Worm (Caenorhabditis elegans) whole organism, L1 larva: Measurements from ENCODE around the gene C09G9.3.

ENCODE experiments used
- C04F5.9 ChIP-seq: sonication (generic microtip); optimal IDR thresholded peaks from 2 replicates; lab custom pipeline; 2016; ENCODE audit warnings: missing genetic modification characterization, missing compliant biosample characterization
- C16A3.4 ChIP-seq: fragments of 150-350 bp; optimal IDR thresholded peaks from 2 replicates; lab custom pipeline; 2014; ENCODE audit warnings: missing biosample characterization, missing genetic modification characterization
- Y116A8C.19 ChIP-seq: sonication (generic microtip); optimal IDR thresholded peaks from 2 replicates; lab custom pipeline; 2016; ENCODE audit warnings: missing compliant biosample characterization, missing genetic modification characterization, borderline replicate concordance
- aha-1 ChIP-seq: fragments of 150-350 bp; optimal IDR thresholded peaks from 2 replicates; lab custom pipeline; 2014; ENCODE audit warnings: missing biosample characterization, missing genetic modification characterization
- alr-1 ChIP-seq: fragments of 200-800 bp; sonication (Bioruptor generic); optimal IDR thresholded peaks from 2 replicates; lab custom pipeline; 2018; ENCODE audit warnings: borderline replicate concordance, mild to moderate bottlenecking, missing genetic modification characterization, missing compliant biosample characterization
- ceh-63 ChIP-seq: fragments of 200-800 bp; sonication (Bioruptor generic); optimal IDR thresholded peaks from 2 replicates; lab custom pipeline; 2018; ENCODE audit warnings: mild to moderate bottlenecking, missing genetic modification characterization, missing compliant biosample characterization
- ceh-88 ChIP-seq: fragments of 200-800 bp; sonication (Bioruptor generic); IDR thresholded peaks from 2 replicates; pipeline ENCODE4 v1.3.6; 2022; ENCODE audit warnings: missing genetic modification characterization, missing compliant biosample characterization
- ceh-90 ChIP-seq: sonication (generic microtip); optimal IDR thresholded peaks from 2 replicates; lab custom pipeline; 2016; ENCODE audit warnings: missing genetic modification characterization, missing compliant biosample characterization
- dpl-1 ChIP-seq, 3 experiments: fragments of 150-350 bp in 2 of 3; sonication (generic microtip) in 1 of 3; optimal IDR thresholded peaks; 2 replicates each; lab custom pipeline; 2014 to 2017; ENCODE audit warnings: missing biosample characterization in 3 of 3, missing genetic modification characterization in 3 of 3, missing genetic modification reagents in 3 of 3
- dsc-1 ChIP-seq: sonication (generic microtip); optimal IDR thresholded peaks from 2 replicates; lab custom pipeline; 2016; ENCODE audit warnings: mild to moderate bottlenecking, missing genetic modification characterization, missing compliant biosample characterization
- efl-1 ChIP-seq, 4 experiments: fragments of 150-350 bp; optimal IDR thresholded peaks in 3 of 4; peaks in 1 of 4; 1 replicate in 1 of 4; 2 replicates in 3 of 4; lab custom pipeline; 2014; ENCODE audit warnings: missing biosample characterization in 2 of 4, missing genetic modification characterization in 2 of 4, missing genetic modification reagents in 2 of 4
- efl-3 ChIP-seq: fragments of 200-800 bp; sonication (Bioruptor generic); optimal IDR thresholded peaks from 2 replicates; lab custom pipeline; 2018; ENCODE audit warnings: mild to moderate bottlenecking, missing genetic modification characterization, missing compliant biosample characterization
- egl-13 ChIP-seq: sonication (generic microtip); optimal IDR thresholded peaks from 2 replicates; lab custom pipeline; 2016; ENCODE audit warnings: missing genotype, missing genetic modification reagents, missing genetic modification characterization, missing compliant biosample characterization
- egl-27 ChIP-seq, 2 experiments: fragments of 150-350 bp in 1 of 2; sonication (generic microtip); optimal IDR thresholded peaks; 3 replicates each; lab custom pipeline; 2017 to 2018; ENCODE audit warnings: missing biosample characterization in 2 of 2, missing genetic modification characterization in 2 of 2, missing genetic modification reagents in 2 of 2
- elt-3 ChIP-seq, 6 experiments: fragments of 150-350 bp in 1 of 6; sonication (generic microtip); optimal IDR thresholded peaks; 2 replicates each; lab custom pipeline; 2017 to 2018; ENCODE audit warnings: missing biosample characterization in 6 of 6, missing genetic modification characterization in 6 of 6, inconsistent platforms in 1 of 6
- ets-5 ChIP-seq: fragments of 200-800 bp; sonication (Bioruptor generic); IDR thresholded peaks from 2 replicates; pipeline ENCODE4 v1.3.6; 2022; ENCODE audit warnings: missing genetic modification characterization, missing compliant biosample characterization
- fkh-4 ChIP-seq: sonication (generic microtip); optimal IDR thresholded peaks from 2 replicates; lab custom pipeline; 2016; ENCODE audit warnings: missing compliant biosample characterization, missing genetic modification characterization, borderline replicate concordance
- hlh-4 ChIP-seq: sonication (generic microtip); optimal IDR thresholded peaks from 2 replicates; lab custom pipeline; 2016; ENCODE audit warnings: mild to moderate bottlenecking, missing genetic modification characterization, missing compliant biosample characterization
- irx-1 ChIP-seq: sonication (generic microtip); optimal IDR thresholded peaks from 2 replicates; lab custom pipeline; 2016; ENCODE audit warnings: missing genetic modification characterization, missing compliant biosample characterization
- jun-1 ChIP-seq: fragments of 150-350 bp; optimal IDR thresholded peaks from 2 replicates; lab custom pipeline; 2014; ENCODE audit warnings: missing biosample characterization, missing genetic modification reagents, missing genetic modification characterization
- lin-13 ChIP-seq: fragments of 150-350 bp; optimal IDR thresholded peaks from 2 replicates; lab custom pipeline; 2014; ENCODE audit warnings: missing biosample characterization, missing genetic modification reagents, missing genetic modification characterization
- lin-15B ChIP-seq: fragments of 150-350 bp; sonication (generic microtip); optimal IDR thresholded peaks from 3 replicates; lab custom pipeline; 2014; ENCODE audit warnings: missing biosample characterization, missing genetic modification characterization
- lin-35 ChIP-seq, 2 experiments: fragments of 150-350 bp; optimal IDR thresholded peaks; 2 replicates each; lab custom pipeline; 2014; ENCODE audit warnings: missing biosample characterization in 2 of 2, missing genetic modification characterization in 2 of 2, missing genetic modification reagents in 2 of 2
- lir-3 ChIP-seq: sonication (generic microtip); optimal IDR thresholded peaks from 2 replicates; lab custom pipeline; 2016; ENCODE audit warnings: mild to moderate bottlenecking, missing genetic modification characterization, moderate library complexity, missing compliant biosample characterization; ENCODE audit not compliant: poor library complexity
- mef-2 ChIP-seq: fragments of 150-350 bp; optimal IDR thresholded peaks from 2 replicates; lab custom pipeline; 2014; ENCODE audit warnings: missing biosample characterization, missing genetic modification characterization
- nhr-11 ChIP-seq: fragments of 150-350 bp; optimal IDR thresholded peaks from 2 replicates; lab custom pipeline; 2014; ENCODE audit warnings: missing biosample characterization, missing genetic modification characterization
- nhr-12 ChIP-seq: sonication (generic microtip); optimal IDR thresholded peaks from 2 replicates; lab custom pipeline; 2017; ENCODE audit warnings: missing biosample characterization, missing genetic modification characterization
- nhr-19 ChIP-seq: fragments of 200-800 bp; sonication (Bioruptor generic); conservative IDR thresholded peaks from 2 replicates; pipeline ENCODE4 v1.3.6; 2022; ENCODE audit warnings: missing genetic modification characterization, missing compliant biosample characterization
- nhr-237 ChIP-seq: fragments of 150-350 bp; optimal IDR thresholded peaks from 2 replicates; lab custom pipeline; 2014; ENCODE audit warnings: missing biosample characterization, missing genetic modification characterization
- nhr-71 ChIP-seq: sonication (generic microtip); optimal IDR thresholded peaks from 2 replicates; lab custom pipeline; 2016; ENCODE audit warnings: mild to moderate bottlenecking, missing genetic modification characterization, moderate library complexity, missing compliant biosample characterization
- nhr-76 ChIP-seq: sonication (generic microtip); optimal IDR thresholded peaks from 2 replicates; lab custom pipeline; 2017; ENCODE audit warnings: missing biosample characterization, missing genetic modification characterization
- nhr-77 ChIP-seq: fragments of 150-350 bp; optimal IDR thresholded peaks from 2 replicates; lab custom pipeline; 2014; ENCODE audit warnings: missing biosample characterization, missing genetic modification characterization
- nhr-84 ChIP-seq: sonication (generic microtip); optimal IDR thresholded peaks from 2 replicates; lab custom pipeline; 2017; ENCODE audit warnings: missing biosample characterization, missing genetic modification characterization
- nhr-85 ChIP-seq: sonication (generic microtip); peaks from one replicate; lab custom pipeline; 2016; ENCODE audit warnings: missing genetic modification characterization, inconsistent platforms, missing compliant biosample characterization
- pax-3 ChIP-seq: fragments of 200-800 bp; sonication (Bioruptor generic); optimal IDR thresholded peaks from 2 replicates; lab custom pipeline; 2018; ENCODE audit warnings: mild to moderate bottlenecking, missing genetic modification characterization, moderate library complexity, missing compliant biosample characterization
- pqm-1 ChIP-seq: sonication (generic microtip); optimal IDR thresholded peaks from 3 replicates; lab custom pipeline; 2017; ENCODE audit warnings: missing biosample characterization, missing genetic modification characterization
- rnt-1 ChIP-seq: sonication (generic microtip); optimal IDR thresholded peaks from 2 replicates; lab custom pipeline; 2016; ENCODE audit warnings: mild to moderate bottlenecking, missing genetic modification characterization, moderate library complexity, missing compliant biosample characterization
- skn-1 ChIP-seq: fragments of 150-350 bp; optimal IDR thresholded peaks from 2 replicates; lab custom pipeline; 2014; ENCODE audit warnings: missing biosample characterization, missing genetic modification characterization
- snu-23 ChIP-seq: sonication (generic microtip); optimal IDR thresholded peaks from 2 replicates; lab custom pipeline; 2016; ENCODE audit warnings: missing genetic modification characterization, missing compliant biosample characterization
- sox-4 ChIP-seq: sonication (generic microtip); optimal IDR thresholded peaks from 2 replicates; lab custom pipeline; 2016; ENCODE audit warnings: missing genetic modification characterization, missing compliant biosample characterization
- sup-37 ChIP-seq: fragments of 200-800 bp; sonication (Bioruptor generic); optimal IDR thresholded peaks from 2 replicates; lab custom pipeline; 2018; ENCODE audit warnings: mild to moderate bottlenecking, missing genetic modification characterization, missing compliant biosample characterization
- swsn-7 ChIP-seq: sonication (generic microtip); optimal IDR thresholded peaks from 2 replicates; lab custom pipeline; 2016; ENCODE audit warnings: missing genetic modification characterization, missing compliant biosample characterization
- tbx-2 ChIP-seq: sonication (generic microtip); optimal IDR thresholded peaks from 2 replicates; lab custom pipeline; 2016; ENCODE audit warnings: missing genetic modification characterization, missing compliant biosample characterization
- unc-30 ChIP-seq: sonication (generic microtip); optimal IDR thresholded peaks from 2 replicates; lab custom pipeline; 2017; ENCODE audit warnings: missing biosample characterization, missing genetic modification characterization
- vab-15 ChIP-seq: sonication (generic microtip); optimal IDR thresholded peaks from 2 replicates; lab custom pipeline; 2017; ENCODE audit warnings: missing genotype, mild to moderate bottlenecking, missing genetic modification characterization, missing compliant biosample characterization
- xbp-1 ChIP-seq: sonication (generic microtip); optimal IDR thresholded peaks from 2 replicates; lab custom pipeline; 2016; ENCODE audit warnings: missing genetic modification characterization, missing compliant biosample characterization
- zag-1 ChIP-seq: fragments of 150-350 bp; optimal IDR thresholded peaks from 2 replicates; lab custom pipeline; 2014; ENCODE audit warnings: missing biosample characterization, missing genetic modification characterization
- zip-4 ChIP-seq: fragments of 200-800 bp; sonication (Bioruptor generic); optimal IDR thresholded peaks from 2 replicates; lab custom pipeline; 2018; ENCODE audit warnings: mild to moderate bottlenecking, missing genetic modification characterization, moderate library complexity, missing compliant biosample characterization
- ztf-4 ChIP-seq: fragments of 150-350 bp; optimal IDR thresholded peaks from 2 replicates; lab custom pipeline; 2014; ENCODE audit warnings: missing biosample characterization, missing genetic modification characterization

Gene C09G9.3

DNA sequence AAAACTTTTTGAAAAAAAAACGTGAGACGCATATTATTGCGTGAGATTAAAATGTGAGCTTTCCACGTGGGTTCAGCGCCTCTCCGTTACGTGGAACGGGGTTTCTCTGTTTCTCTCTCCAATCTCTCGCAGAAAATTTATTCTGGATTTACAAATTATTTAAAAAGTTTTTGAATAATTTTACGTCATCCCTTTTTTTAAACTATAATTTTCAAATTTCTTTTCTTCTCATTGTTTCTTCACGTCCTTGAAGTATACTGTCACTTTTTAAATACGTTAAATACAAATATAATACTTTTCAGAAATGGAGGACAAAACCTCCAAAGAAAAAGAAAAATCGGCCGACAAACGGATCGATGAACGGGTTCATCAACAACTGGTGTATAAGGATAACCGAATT lies 45.4 kb downstream of the C09G9.3 start, which contains the start of gene T28C6.7:
TSS of gene T28C6.7 (plus strand) at position 301 of the 400 bp plus-strand sequence.
- TF ChIP-seq efl-1 (optimal IDR thresholded peaks at IDR 0.05; lab: Kevin White, UChicago) (no peak), efl-1 (GFP tag; optimal IDR thresholded peaks at IDR 0.05 in 1 of 2; lab: Kevin White, UChicago) (no peak), nhr-77 (no peak), nhr-84 (tag; lab: Kevin White, UChicago) (no peak), lin-15B (no peak), tbx-2 (no peak), mef-2 (tag; lab: Kevin White, UChicago) (no peak), dsc-1 (tag; lab: Kevin White, UChicago) (no peak), rnt-1 (tag; lab: Kevin White, UChicago) (no peak), vab-15 (tag; lab: Kevin White, UChicago) (no peak), alr-1 (tag; lab: Kevin White, UChicago) (no peak), nhr-11 (no peak), ceh-88 (GFP tag; lab: Robert Waterston, UW) (no peak), egl-13 (no peak), lin-13 (GFP tag; lab: Kevin White, UChicago) (no peak), nhr-71 (tag; lab: Kevin White, UChicago) (no peak)

DNA sequence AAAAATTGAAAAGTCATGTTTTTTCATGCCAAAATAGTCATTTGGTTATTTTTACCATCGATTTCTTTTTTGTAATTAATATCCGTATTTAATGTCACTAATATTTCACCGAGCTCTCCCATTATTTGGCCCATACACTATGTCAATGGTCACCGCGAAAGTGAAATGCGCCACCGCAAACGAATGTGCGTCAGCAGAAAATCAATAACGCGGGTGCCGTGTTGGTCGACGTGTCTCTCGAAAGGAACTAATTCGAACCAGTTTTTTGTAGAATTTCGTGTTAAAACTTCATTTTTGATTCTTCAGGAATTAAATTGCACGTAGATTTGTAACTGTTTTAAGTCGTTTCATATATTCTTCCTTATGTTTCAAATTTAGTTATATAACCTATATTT lies 46.3 kb downstream of the C09G9.3 start:
- no peak for TF ChIP-seq zip-4 (GFP tag; lab: Kevin White, UChicago)
- TF ChIP-seq sup-37 (GFP tag; lab: Kevin White, UChicago): no peak
- TF ChIP-seq efl-3: no peak
- peak in 1 of 6 experiments; percentile 39 for TF ChIP-seq elt-3 (tag; optimal IDR thresholded peaks at IDR 0.05; lab: Kevin White, UChicago)
- TF ChIP-seq swsn-7 (tag; lab: Kevin White, UChicago): peak; percentile 16
- peak; percentile 53 to 56 for TF ChIP-seq efl-1 (optimal IDR thresholded peaks at IDR 0.05; lab: Kevin White, UChicago)
- peak in 1 of 2 experiments; percentile 94 for TF ChIP-seq efl-1 (GFP tag; optimal IDR thresholded peaks at IDR 0.05 in 1 of 2; lab: Kevin White, UChicago)
- no peak for TF ChIP-seq ets-5
- peak in 2 of 3 experiments; percentile 56 for TF ChIP-seq dpl-1 (GFP tag; optimal IDR thresholded peaks at IDR 0.05; lab: Kevin White, UChicago)
- no peak for TF ChIP-seq jun-1 (tag; lab: Kevin White, UChicago)
- TF ChIP-seq nhr-85 (tag; lab: Kevin White, UChicago): peak; percentile 5
- TF ChIP-seq snu-23 (GFP tag; lab: Kevin White, UChicago): peak; percentile 51
- peak; percentile 50 for TF ChIP-seq nhr-71 (tag; lab: Kevin White, UChicago)
- no peak for TF ChIP-seq mef-2 (tag; lab: Kevin White, UChicago)
- no peak for TF ChIP-seq fkh-4 (tag; lab: Kevin White, UChicago)
- no peak for TF ChIP-seq ztf-4 (tag; lab: Kevin White, UChicago)
- no peak for TF ChIP-seq pax-3
- TF ChIP-seq tbx-2: peak; percentile 53
- TF ChIP-seq dsc-1 (tag; lab: Kevin White, UChicago): peak; percentile 13
- no peak for TF ChIP-seq nhr-237 (tag; lab: Kevin White, UChicago)
- no peak for TF ChIP-seq C04F5.9 (tag; lab: Kevin White, UChicago)
- no peak for TF ChIP-seq nhr-19 (GFP tag; lab: Robert Waterston, UW)
- TF ChIP-seq vab-15 (tag; lab: Kevin White, UChicago): no peak
- no peak for TF ChIP-seq nhr-84 (tag; lab: Kevin White, UChicago)
- TF ChIP-seq egl-13: no peak
- no peak for TF ChIP-seq hlh-4 (tag; lab: Kevin White, UChicago)
- no peak for TF ChIP-seq pqm-1 (tag; lab: Kevin White, UChicago)
- TF ChIP-seq ceh-63 (GFP tag; lab: Kevin White, UChicago): no peak
- TF ChIP-seq sox-4: no peak
- no peak for TF ChIP-seq egl-27 (tag; optimal IDR thresholded peaks at IDR 0.05; lab: Kevin White, UChicago)
- TF ChIP-seq unc-30 (tag; lab: Kevin White, UChicago): no peak
- no peak for TF ChIP-seq aha-1 (tag; lab: Kevin White, UChicago)
- peak; percentile 77 for TF ChIP-seq xbp-1
- TF ChIP-seq nhr-12 (tag; lab: Kevin White, UChicago): no peak
- TF ChIP-seq ceh-90 (tag; lab: Kevin White, UChicago): no peak
- TF ChIP-seq lin-13 (GFP tag; lab: Kevin White, UChicago): no peak
- no peak for TF ChIP-seq irx-1 (tag; lab: Kevin White, UChicago)
- TF ChIP-seq nhr-11: no peak
- no peak for TF ChIP-seq lir-3 (tag; lab: Kevin White, UChicago)
- TF ChIP-seq nhr-76 (tag; lab: Kevin White, UChicago): no peak
- TF ChIP-seq skn-1 (tag; lab: Kevin White, UChicago): no peak
- TF ChIP-seq C16A3.4 (tag; lab: Kevin White, UChicago): peak; percentile 19
- no peak for TF ChIP-seq Y116A8C.19 (tag; lab: Kevin White, UChicago)
- no peak for TF ChIP-seq zag-1 (tag; lab: Kevin White, UChicago)
- TF ChIP-seq lin-35 (GFP tag; optimal IDR thresholded peaks at IDR 0.05; lab: Kevin White, UChicago): peak; percentile 32 to 69
